Worm (Caenorhabditis elegans): ENCODE data around the gene vap-1.

The vap-1 gene

ce11 chrX:17420585-17421459 is 24.5 kb upstream of the vap-1 start (continued):
- TF ChIP-seq T26A8.4 (GFP tag; IDR thresholded peaks at IDR 0.05) (peak; percentile 76), mxl-2 (GFP tag; conservative IDR thresholded peaks at IDR 0.05) (no peak), ceh-82 (tag; optimal IDR thresholded peaks at IDR 0.05) (no peak), F49E8.2 (tag; optimal IDR thresholded peaks at IDR 0.05; ENCODE audit: borderline replicate concordance) (no peak), tra-1 (GFP tag; IDR thresholded peaks at IDR 0.05) (no peak), cey-2 (tag; optimal IDR thresholded peaks at IDR 0.05; ENCODE audit: borderline replicate concordance, insufficient read depth) (no peak), nhr-6 (tag; optimal IDR thresholded peaks at IDR 0.05) (peak; percentile 15), mep-1 (tag; optimal IDR thresholded peaks at IDR 0.05) (peak; percentile 58), madf-5 (GFP tag; IDR thresholded peaks at IDR 0.05) (no peak), ztf-11 (tag; optimal IDR thresholded peaks at IDR 0.05) (no peak), spr-1 (tag; optimal IDR thresholded peaks at IDR 0.05) (no peak), egl-43 (GFP tag; IDR thresholded peaks at IDR 0.05) (peak; percentile 63; the same call in 1 of the 2 replicates), unc-130 (GFP tag; optimal IDR thresholded peaks at IDR 0.05) (no peak), egl-27 (tag; optimal IDR thresholded peaks at IDR 0.05) (no peak), zip-11 (GFP tag; IDR thresholded peaks at IDR 0.05) (0 out of 2 replicates have a peak, but pooled peaks have one; percentile 27), lir-3 (tag; optimal IDR thresholded peaks at IDR 0.05) (no peak), Y5F2A.4 (GFP tag; optimal IDR thresholded peaks at IDR 0.05) (no peak), set-16 (GFP tag; IDR thresholded peaks at IDR 0.05) (peak; percentile 97), spr-3 (GFP tag; optimal IDR thresholded peaks at IDR 0.05) (no peak), hmg-1.1 (GFP tag; IDR thresholded peaks at IDR 0.05) (no peak), ceh-62 (tag; optimal IDR thresholded peaks at IDR 0.05) (no peak), arid-1 (GFP tag; conservative IDR thresholded peaks at IDR 0.05) (no peak), tag-97 (GFP tag; IDR thresholded peaks at IDR 0.05) (no peak), nhr-76 (tag; optimal IDR thresholded peaks at IDR 0.05) (no peak), F10B5.3 (tag; optimal IDR thresholded peaks at IDR 0.05) (no peak), aly-2 (tag; optimal IDR thresholded peaks at IDR 0.05) (no peak), zag-1 (tag; optimal IDR thresholded peaks at IDR 0.05) (no peak), fkh-10 (GFP tag; optimal IDR thresholded peaks at IDR 0.05) (no peak), aha-1 (tag) (peak; percentile 98), lin-1 (GFP tag; IDR thresholded peaks at IDR 0.05) (no peak), saeg-2 (GFP tag; IDR thresholded peaks at IDR 0.05) (0 out of 2 replicates have a peak, but pooled peaks have one; percentile 61), F37D6.2 (tag; optimal IDR thresholded peaks at IDR 0.05) (no peak), ceh-20 (GFP tag; IDR thresholded peaks at IDR 0.05) (no peak), mdl-1 (tag; optimal IDR thresholded peaks at IDR 0.05) (no peak), Y48G9A.11 (GFP tag; IDR thresholded peaks at IDR 0.05) (no peak), daf-12 (tag; optimal IDR thresholded peaks at IDR 0.05) (no peak), mxl-3 (GFP tag; optimal IDR thresholded peaks at IDR 0.05) (no peak), lin-29 (GFP tag; IDR thresholded peaks at IDR 0.05) (peak; percentile 21; the same call in 1 of the 2 replicates), unc-39 (tag; optimal IDR thresholded peaks at IDR 0.05) (no peak), dpl-1 (GFP tag; optimal IDR thresholded peaks at IDR 0.05) (no peak), F44E2.7 (GFP tag; IDR thresholded peaks at IDR 0.05) (no peak), sdz-12 (GFP tag; optimal IDR thresholded peaks at IDR 0.05) (no peak), dmd-9 (GFP tag; IDR thresholded peaks at IDR 0.05) (no peak), vab-7 (GFP tag; IDR thresholded peaks at IDR 0.05) (no peak), ZK337.2 (GFP tag; IDR thresholded peaks at IDR 0.05) (no peak), nhr-77 (tag; optimal IDR thresholded peaks at IDR 0.05) (no peak), daf-19 (GFP tag; conservative IDR thresholded peaks at IDR 0.05) (no peak), F26F4.8 (GFP tag; conservative IDR thresholded peaks at IDR 0.05) (no peak), daf-8 (GFP tag; IDR thresholded peaks at IDR 0.05) (no peak), madf-9 (GFP tag; conservative IDR thresholded peaks at IDR 0.05) (no peak), rbr-2 (tag; optimal IDR thresholded peaks at IDR 0.05) (no peak)
